Worm (Caenorhabditis elegans) whole organism, early embryonic: ENCODE data around the gene F59A2.5.

ENCODE experiments used
- B0310.2 ChIP-seq: sonication (generic microtip); optimal IDR thresholded peaks from 2 replicates; lab custom pipeline; 2016; ENCODE audit warnings: mild to moderate bottlenecking, missing genetic modification characterization, missing compliant biosample characterization
- F13C5.2 ChIP-seq: sonication (generic microtip); optimal IDR thresholded peaks from 2 replicates; lab custom pipeline; 2017; ENCODE audit warnings: mild to moderate bottlenecking, missing genetic modification characterization, inconsistent platforms, missing compliant biosample characterization
- aly-1 ChIP-seq: sonication (generic microtip); optimal IDR thresholded peaks from 2 replicates; lab custom pipeline; 2016; ENCODE audit warnings: missing genetic modification characterization, missing compliant biosample characterization
- ama-1 ChIP-seq: fragments of 150-350 bp; optimal IDR thresholded peaks from 2 replicates; lab custom pipeline; 2014
- ceh-13 ChIP-seq: fragments of 200-800 bp; sonication (Bioruptor generic); optimal IDR thresholded peaks from 2 replicates; lab custom pipeline; 2018; ENCODE audit warnings: mild to moderate bottlenecking, missing genetic modification characterization, missing compliant biosample characterization
- ceh-36 ChIP-seq: sonication (generic microtip); optimal IDR thresholded peaks from 2 replicates; lab custom pipeline; 2016; ENCODE audit warnings: missing genetic modification characterization, inconsistent platforms, missing compliant biosample characterization
- ets-7 ChIP-seq: sonication (generic microtip); optimal IDR thresholded peaks from 2 replicates; lab custom pipeline; 2016; ENCODE audit warnings: missing genotype, missing genetic modification characterization, missing compliant biosample characterization
- flt-1 ChIP-seq: fragments of 200-800 bp; sonication (Bioruptor generic); IDR thresholded peaks from 2 replicates; pipeline ENCODE4 v1.3.6; 2022; ENCODE audit warnings: missing genetic modification characterization, missing compliant biosample characterization
- hmbx-1 ChIP-seq: sonication (generic microtip); optimal IDR thresholded peaks from 2 replicates; lab custom pipeline; 2016; ENCODE audit warnings: mild to moderate bottlenecking, missing genetic modification characterization, missing compliant biosample characterization
- hmg-4 ChIP-seq: fragments of 200-800 bp; sonication (Bioruptor generic); optimal IDR thresholded peaks from 2 replicates; lab custom pipeline; 2018; ENCODE audit warnings: mild to moderate bottlenecking, missing genetic modification characterization, missing compliant biosample characterization
- hnd-1 ChIP-seq: sonication (generic microtip); optimal IDR thresholded peaks from 2 replicates; lab custom pipeline; 2016; ENCODE audit warnings: missing genetic modification characterization, missing compliant biosample characterization
- pes-1 ChIP-seq: fragments of 200-800 bp; sonication (Bioruptor generic); IDR thresholded peaks from 2 replicates; pipeline ENCODE4 v1.3.6; 2022; ENCODE audit warnings: missing genetic modification reagents, missing genetic modification characterization, missing compliant biosample characterization
- scrt-1 ChIP-seq: fragments of 200-800 bp; sonication (Bioruptor generic); IDR thresholded peaks from 2 replicates; pipeline ENCODE4 v1.3.6; 2022; ENCODE audit warnings: missing genetic modification characterization, missing compliant biosample characterization
- sea-1 ChIP-seq: fragments of 200-800 bp; sonication (Bioruptor generic); conservative IDR thresholded peaks from 2 replicates; pipeline ENCODE4 v1.3.6; 2022; ENCODE audit warnings: missing genetic modification characterization, missing compliant biosample characterization
- tbx-11 ChIP-seq: fragments of 200-800 bp; sonication (Bioruptor generic); IDR thresholded peaks from 2 replicates; pipeline ENCODE4 v1.3.6; 2022; ENCODE audit warnings: missing genetic modification characterization, missing compliant biosample characterization
- tbx-37 ChIP-seq: fragments of 200-800 bp; sonication (Bioruptor generic); conservative IDR thresholded peaks from 2 replicates; pipeline ENCODE4 v1.3.6; 2022; ENCODE audit warnings: missing genetic modification reagents, missing genetic modification characterization, missing compliant biosample characterization
- tra-4 ChIP-seq: sonication (generic microtip); optimal IDR thresholded peaks from 2 replicates; lab custom pipeline; 2017; ENCODE audit warnings: missing genetic modification characterization, missing compliant biosample characterization

Gene F59A2.5

DNA sequence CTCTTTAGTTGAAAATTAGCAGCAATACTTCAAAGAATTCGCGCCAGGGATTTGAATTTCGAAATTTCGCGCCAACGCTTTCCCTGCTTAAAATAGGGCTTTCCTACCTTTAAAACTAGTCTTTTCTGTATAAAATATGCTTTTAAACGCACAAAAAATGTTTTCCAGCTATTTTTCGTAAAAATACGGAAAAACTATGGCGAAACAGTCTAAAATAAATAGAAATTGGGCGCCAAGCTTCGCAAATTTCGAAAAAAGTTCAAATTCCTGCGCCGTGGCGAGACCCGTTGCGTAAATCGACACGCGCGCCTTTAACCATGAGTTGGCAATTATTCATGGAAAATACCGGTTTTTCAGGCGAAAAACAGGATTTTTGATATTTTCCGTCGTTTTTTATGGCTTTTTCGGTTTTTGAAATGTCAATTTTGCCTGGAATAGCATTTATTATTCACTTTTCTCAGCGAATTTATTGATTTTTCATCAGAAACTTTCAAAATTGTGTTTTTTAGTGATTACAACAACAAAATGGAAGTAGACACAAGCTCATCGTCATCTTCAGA is at the start of gene F59A2.5, which contains the start of gene npp-9:
Gene F59A2.5 (plus strand): TSS at position 510 of the 560 bp plus-strand sequence.
Gene npp-9 (minus strand): TSS at position 126 of the 560 bp plus-strand sequence.
- TF ChIP-seq tra-4 (tag; lab: Kevin White, UChicago) (no peak), hmg-4 (GFP tag; lab: Kevin White, UChicago) (no peak), tbx-11 (GFP tag; lab: Robert Waterston, UW) (0 out of 2 replicates have a peak, but pooled peaks have one; percentile 24), F13C5.2 (tag; lab: Kevin White, UChicago) (peak; percentile 32), ama-1 (lab: Kevin White, UChicago) (no peak), pes-1 (no peak), flt-1 (GFP tag; lab: Robert Waterston, UW) (no peak), sea-1 (GFP tag; lab: Robert Waterston, UW) (no peak)

DNA sequence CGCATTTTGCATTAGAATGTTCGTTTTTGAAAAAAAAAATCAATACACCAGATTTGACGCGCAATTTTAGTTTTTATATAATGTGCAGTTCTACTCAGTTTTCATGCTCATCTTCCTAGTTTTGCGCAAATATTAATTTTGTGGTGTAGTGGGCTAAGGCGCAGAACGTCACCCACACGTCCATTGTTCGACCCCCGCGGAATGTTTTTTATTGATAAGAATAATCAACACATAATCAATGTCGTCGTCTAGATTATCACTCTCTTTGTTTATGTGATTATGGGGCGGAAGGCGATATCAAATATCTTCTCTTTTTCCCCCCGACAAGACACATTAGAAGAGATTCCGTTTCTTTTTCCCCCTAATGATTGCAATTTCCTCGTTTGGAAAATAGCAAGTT is 48.9 kb upstream of the F59A2.5 start:
- TF ChIP-seq ceh-36 (tag; lab: Kevin White, UChicago): no peak
- TF ChIP-seq hnd-1 (tag; lab: Kevin White, UChicago): no peak
- no peak for TF ChIP-seq hmg-4 (GFP tag; lab: Kevin White, UChicago)
- no peak for TF ChIP-seq ceh-13 (GFP tag; lab: Kevin White, UChicago)
- no peak for TF ChIP-seq flt-1 (GFP tag; lab: Robert Waterston, UW)
- TF ChIP-seq F13C5.2 (tag; lab: Kevin White, UChicago): no peak
- no peak for TF ChIP-seq hmbx-1 (tag; lab: Kevin White, UChicago)
- no peak for TF ChIP-seq sea-1 (GFP tag; lab: Robert Waterston, UW)
- no peak for TF ChIP-seq tbx-11 (GFP tag; lab: Robert Waterston, UW)
- no peak for TF ChIP-seq B0310.2 (tag; lab: Kevin White, UChicago)
- TF ChIP-seq scrt-1 (GFP tag; lab: Robert Waterston, UW): no peak
- no peak for TF ChIP-seq tra-4 (tag; lab: Kevin White, UChicago)
- no peak for TF ChIP-seq tbx-37
- TF ChIP-seq ets-7: no peak
- no peak for TF ChIP-seq aly-1 (tag; lab: Kevin White, UChicago)
- TF ChIP-seq pes-1: no peak
- no peak for TF ChIP-seq ama-1 (lab: Kevin White, UChicago)

DNA sequence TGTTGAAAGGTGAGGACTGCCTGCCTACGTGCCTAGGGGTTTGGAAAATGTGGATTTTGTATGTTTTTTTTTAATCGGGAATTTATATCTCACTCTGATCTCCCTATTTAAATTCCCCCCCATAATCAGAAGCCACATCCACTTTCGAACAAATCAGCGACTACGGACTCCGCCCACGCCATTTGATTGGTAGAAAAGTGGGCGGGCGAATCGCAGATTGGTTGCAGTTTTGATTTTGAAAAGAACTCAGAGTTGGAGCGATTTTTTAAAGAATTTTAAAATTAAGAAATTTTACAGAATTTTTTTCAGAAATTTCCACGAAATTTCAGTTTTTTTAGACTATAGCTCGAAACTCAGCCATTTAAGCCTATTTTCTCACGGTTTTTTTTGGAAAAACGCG is 44.6 kb upstream of the F59A2.5 start:
- TF ChIP-seq sea-1 (GFP tag; lab: Robert Waterston, UW) (no peak), aly-1 (tag; lab: Kevin White, UChicago) (no peak), scrt-1 (GFP tag; lab: Robert Waterston, UW) (no peak), hmbx-1 (tag; lab: Kevin White, UChicago) (no peak), ceh-13 (GFP tag; lab: Kevin White, UChicago) (no peak), F13C5.2 (tag; lab: Kevin White, UChicago) (no peak), pes-1 (no peak), tra-4 (tag; lab: Kevin White, UChicago) (no peak), tbx-11 (GFP tag; lab: Robert Waterston, UW) (no peak), ceh-36 (tag; lab: Kevin White, UChicago) (no peak), ama-1 (lab: Kevin White, UChicago) (no peak), B0310.2 (tag; lab: Kevin White, UChicago) (no peak), hmg-4 (GFP tag; lab: Kevin White, UChicago) (no peak), ets-7 (no peak), tbx-37 (no peak)

DNA sequence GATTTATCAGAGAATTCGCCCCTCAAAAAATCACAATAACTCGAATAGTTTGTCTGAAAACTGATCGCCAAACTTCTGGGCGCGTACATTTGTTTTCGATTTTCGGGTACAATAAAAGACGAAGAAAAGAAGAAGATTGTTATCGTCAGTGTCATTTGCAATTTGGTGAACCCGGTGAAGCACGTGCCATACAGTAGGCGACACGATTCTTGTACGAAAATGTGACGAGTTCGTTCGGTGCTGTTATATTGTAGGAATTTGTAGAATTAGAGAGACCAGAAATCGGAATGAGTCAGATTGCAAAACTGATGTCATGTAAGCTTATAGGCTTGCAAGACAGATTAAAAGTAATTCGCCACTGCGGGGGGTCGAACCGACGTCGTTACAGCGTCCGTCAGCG is 36.9 kb upstream of the F59A2.5 start:
- no peak for TF ChIP-seq scrt-1 (GFP tag; lab: Robert Waterston, UW)
- no peak for TF ChIP-seq B0310.2 (tag; lab: Kevin White, UChicago)
- no peak for TF ChIP-seq hnd-1 (tag; lab: Kevin White, UChicago)

DNA sequence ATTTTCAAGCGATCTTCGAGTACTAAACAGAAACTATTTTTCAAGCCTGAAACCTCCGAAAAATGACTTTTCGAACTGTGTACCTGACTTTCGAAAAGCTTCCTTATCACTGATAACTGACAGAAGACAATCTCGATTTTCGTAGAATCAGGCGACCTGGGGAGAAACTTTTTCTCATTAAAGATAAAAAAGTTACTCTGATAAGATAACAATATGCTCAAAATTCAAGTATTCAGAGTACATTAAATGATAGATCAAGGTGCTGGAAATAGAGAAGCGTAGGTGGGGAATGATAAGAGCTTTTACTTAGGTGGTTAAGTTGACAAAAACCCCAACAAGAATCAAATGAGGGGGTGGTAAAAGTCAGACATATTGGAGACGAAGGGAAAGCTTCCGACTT is 34.6 kb upstream of the F59A2.5 start, which contains the start of gene prk-2:
Gene prk-2 (minus strand): TSS at position 156 of the 400 bp plus-strand sequence.
- TF ChIP-seq flt-1 (GFP tag; lab: Robert Waterston, UW): no peak
- no peak for TF ChIP-seq hmg-4 (GFP tag; lab: Kevin White, UChicago)
- TF ChIP-seq sea-1 (GFP tag; lab: Robert Waterston, UW): no peak
- no peak for TF ChIP-seq ceh-36 (tag; lab: Kevin White, UChicago)
- TF ChIP-seq ama-1 (lab: Kevin White, UChicago): no peak
- TF ChIP-seq scrt-1 (GFP tag; lab: Robert Waterston, UW): no peak
- TF ChIP-seq hnd-1 (tag; lab: Kevin White, UChicago): no peak
- TF ChIP-seq tbx-37: no peak
- no peak for TF ChIP-seq B0310.2 (tag; lab: Kevin White, UChicago)
- no peak for TF ChIP-seq F13C5.2 (tag; lab: Kevin White, UChicago)
- TF ChIP-seq tbx-11 (GFP tag; lab: Robert Waterston, UW): no peak
- no peak for TF ChIP-seq tra-4 (tag; lab: Kevin White, UChicago)

DNA sequence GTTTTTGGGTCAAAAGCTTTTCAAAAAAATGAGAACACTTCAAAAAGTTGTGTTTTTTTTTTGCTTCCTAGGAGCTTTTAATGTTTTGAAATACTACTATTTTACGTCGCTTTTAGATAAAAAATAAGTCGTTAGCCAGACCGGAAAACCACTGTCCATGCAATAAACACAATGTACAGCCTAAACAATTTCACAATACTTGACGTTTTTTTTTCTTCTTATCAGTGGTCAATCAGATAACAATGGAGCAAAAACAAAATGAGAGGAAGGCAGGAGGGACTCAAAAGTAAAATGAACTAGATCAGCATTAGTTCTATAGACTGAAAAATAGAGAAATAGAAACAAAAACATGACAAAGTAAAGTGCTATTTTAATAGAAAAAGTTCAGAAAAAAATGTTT is 33.9 kb upstream of the F59A2.5 start:
- no peak for TF ChIP-seq ama-1 (lab: Kevin White, UChicago)
- no peak for TF ChIP-seq scrt-1 (GFP tag; lab: Robert Waterston, UW)
- no peak for TF ChIP-seq tbx-37
- no peak for TF ChIP-seq sea-1 (GFP tag; lab: Robert Waterston, UW)
- TF ChIP-seq tbx-11 (GFP tag; lab: Robert Waterston, UW): no peak
- no peak for TF ChIP-seq ceh-13 (GFP tag; lab: Kevin White, UChicago)
- TF ChIP-seq hmbx-1 (tag; lab: Kevin White, UChicago): no peak
- no peak for TF ChIP-seq ceh-36 (tag; lab: Kevin White, UChicago)
- no peak for TF ChIP-seq flt-1 (GFP tag; lab: Robert Waterston, UW)
- no peak for TF ChIP-seq pes-1
- TF ChIP-seq aly-1 (tag; lab: Kevin White, UChicago): no peak
- TF ChIP-seq F13C5.2 (tag; lab: Kevin White, UChicago): no peak
- no peak for TF ChIP-seq hnd-1 (tag; lab: Kevin White, UChicago)
- no peak for TF ChIP-seq hmg-4 (GFP tag; lab: Kevin White, UChicago)

DNA sequence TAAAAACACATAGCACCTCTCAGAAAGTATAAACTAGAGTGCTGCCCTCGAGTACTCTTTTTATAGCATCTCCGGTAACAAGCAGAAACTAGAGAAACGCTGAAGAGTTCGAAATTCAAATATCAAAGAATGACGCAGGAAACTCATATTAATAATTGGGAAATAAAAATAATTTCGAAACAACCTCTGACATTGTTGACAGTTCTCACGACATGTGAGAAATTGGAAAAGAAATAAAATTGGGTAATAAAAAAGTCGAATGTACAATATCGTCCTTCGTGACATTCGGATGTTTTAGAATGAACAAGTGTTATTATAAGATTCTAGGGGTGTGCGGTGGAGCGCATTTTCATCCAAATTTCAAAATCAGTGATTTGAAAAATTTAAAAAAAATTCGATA is 32.4 kb upstream of the F59A2.5 start:
- no peak for TF ChIP-seq scrt-1 (GFP tag; lab: Robert Waterston, UW)
- no peak for TF ChIP-seq sea-1 (GFP tag; lab: Robert Waterston, UW)
- no peak for TF ChIP-seq flt-1 (GFP tag; lab: Robert Waterston, UW)
- TF ChIP-seq hmg-4 (GFP tag; lab: Kevin White, UChicago): no peak
- TF ChIP-seq pes-1: no peak
- no peak for TF ChIP-seq tbx-11 (GFP tag; lab: Robert Waterston, UW)
- TF ChIP-seq hmbx-1 (tag; lab: Kevin White, UChicago): no peak
- no peak for TF ChIP-seq ceh-13 (GFP tag; lab: Kevin White, UChicago)
- TF ChIP-seq B0310.2 (tag; lab: Kevin White, UChicago): no peak
- no peak for TF ChIP-seq tra-4 (tag; lab: Kevin White, UChicago)
